Worm (Caenorhabditis elegans) whole organism, dauer: ENCODE data around the gene ZK381.2.

Experiments used
- unc-62 ChIP-seq: sonication (generic microtip); optimal IDR thresholded peaks from 2 replicates; lab custom pipeline; 2017; ENCODE audit warnings: missing biosample characterization, missing genetic modification reagents, missing genetic modification characterization

The ZK381.2 gene

DNA sequence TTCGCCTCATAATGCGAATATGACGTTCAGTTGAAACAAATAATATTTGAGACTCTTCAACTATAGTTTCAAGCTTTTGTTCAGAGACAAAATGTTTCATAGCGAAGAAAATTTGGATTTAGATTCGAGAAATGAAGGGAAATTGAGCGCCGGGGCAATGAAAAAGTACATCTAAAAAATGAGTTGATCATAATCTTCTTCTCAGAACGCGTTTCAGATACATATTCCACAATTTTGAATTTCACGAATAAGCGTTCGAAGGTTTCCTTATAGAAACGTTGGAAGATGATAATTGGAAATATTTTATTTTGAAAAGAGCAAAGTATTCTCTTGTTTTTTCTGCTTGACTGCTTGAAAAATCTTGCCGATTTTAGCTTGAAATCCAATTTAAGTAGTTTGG is 5.0 kb downstream of the ZK381.2 start, which contains the start of gene ZK381.8:
TSS of gene ZK381.8 (minus strand) at position 101 of the 400 bp plus-strand sequence.
- no peak for TF ChIP-seq unc-62 (GFP tag; lab: Kevin White, UChicago)

- no peak for TF ChIP-seq unc-62 (GFP tag; lab: Kevin White, UChicago)
Observed at ce11 chrIV:6971213-6971612, 5.9 kb downstream of the ZK381.2 start, which contains the start of gene ZK381.62. Gene ZK381.62 (minus strand): TSS chrIV:6971313.

ce11 chrIV:6972427-6972826 is 7.1 kb downstream of the ZK381.2 start, which contains the start of gene nhr-249:
Gene nhr-249 (minus strand): TSS chrIV:6972527.
- TF ChIP-seq unc-62 (GFP tag; lab: Kevin White, UChicago): no peak

DNA sequence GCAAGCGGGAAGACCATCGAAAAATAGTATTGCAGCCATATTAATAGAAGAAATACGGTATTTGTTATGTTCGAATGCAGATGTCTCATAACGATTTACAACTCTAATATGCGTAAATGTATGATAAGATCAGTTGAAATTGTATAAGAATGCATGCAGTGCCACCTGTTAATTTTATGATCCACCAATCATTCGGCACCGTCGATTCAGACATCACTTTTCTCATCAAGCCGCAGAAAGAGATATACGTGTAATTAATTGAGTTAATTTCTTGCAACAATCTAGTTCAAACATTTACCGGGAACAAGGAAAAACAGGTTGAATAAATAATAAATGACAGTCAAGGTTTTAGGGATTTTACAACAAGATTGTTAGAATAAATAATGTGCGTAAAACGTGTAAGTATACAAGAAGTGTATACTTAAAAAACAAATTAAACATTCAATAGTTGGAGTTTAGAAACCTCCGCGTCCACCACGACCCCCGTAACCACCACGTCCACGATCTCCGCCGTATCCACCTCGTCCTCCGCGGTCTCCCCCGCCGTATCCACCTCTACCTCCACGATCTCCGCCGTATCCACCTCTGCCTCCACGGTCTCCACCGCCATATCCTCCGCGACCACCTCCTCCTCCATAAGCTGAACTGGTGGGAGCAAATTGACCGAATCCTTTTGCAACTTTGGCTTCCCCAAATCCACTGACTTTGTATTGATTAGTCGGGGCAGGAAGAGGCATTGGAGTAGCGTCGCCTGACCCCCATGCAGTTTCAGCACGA is 9.1 kb downstream of the ZK381.2 start:
- no peak for TF ChIP-seq unc-62 (GFP tag; lab: Kevin White, UChicago)

ce11 chrIV:6977089-6977558 is 11.8 kb downstream of the ZK381.2 start, which contains the start of the genes pgl-1 and him-3:
Gene pgl-1 (minus strand): TSS chrIV:6977318.
Gene him-3 (plus strand): TSS chrIV:6977508.
- no peak for TF ChIP-seq unc-62 (GFP tag; lab: Kevin White, UChicago)

ce11 chrIV:6978625-6979024 is 13.3 kb downstream of the ZK381.2 start:
- TF ChIP-seq unc-62 (GFP tag; lab: Kevin White, UChicago): no peak

ce11 chrIV:6984449-6985380 is 19.4 kb downstream of the ZK381.2 start:
- no peak for TF ChIP-seq unc-62 (GFP tag; lab: Kevin White, UChicago)

DNA sequence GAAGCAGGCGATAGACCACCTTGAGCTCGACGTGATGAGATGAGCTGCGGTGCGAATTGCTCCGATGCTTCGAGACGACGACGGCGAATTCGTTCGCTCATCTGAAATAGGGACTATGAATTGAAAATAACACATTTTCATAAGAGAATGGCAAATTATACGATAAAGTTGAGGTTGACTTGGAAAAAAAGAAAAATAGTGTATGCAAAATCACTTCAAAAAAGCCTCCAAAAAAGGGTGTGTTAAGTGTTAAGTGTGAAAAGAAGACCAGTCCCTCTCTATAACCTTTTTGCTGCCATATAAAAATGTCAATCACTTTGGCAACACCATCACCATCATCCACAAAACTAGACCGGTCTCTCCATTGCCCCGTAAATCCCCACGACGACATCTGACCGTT is 21.5 kb downstream of the ZK381.2 start, which contains the start of gene prkl-1:
TSS of gene prkl-1 (minus strand) at position 101 of the 400 bp plus-strand sequence.
- no peak for TF ChIP-seq unc-62 (GFP tag; lab: Kevin White, UChicago)

ce11 chrIV:6991070-6991469 is 25.8 kb downstream of the ZK381.2 start:
- no peak for TF ChIP-seq unc-62 (GFP tag; lab: Kevin White, UChicago)

DNA sequence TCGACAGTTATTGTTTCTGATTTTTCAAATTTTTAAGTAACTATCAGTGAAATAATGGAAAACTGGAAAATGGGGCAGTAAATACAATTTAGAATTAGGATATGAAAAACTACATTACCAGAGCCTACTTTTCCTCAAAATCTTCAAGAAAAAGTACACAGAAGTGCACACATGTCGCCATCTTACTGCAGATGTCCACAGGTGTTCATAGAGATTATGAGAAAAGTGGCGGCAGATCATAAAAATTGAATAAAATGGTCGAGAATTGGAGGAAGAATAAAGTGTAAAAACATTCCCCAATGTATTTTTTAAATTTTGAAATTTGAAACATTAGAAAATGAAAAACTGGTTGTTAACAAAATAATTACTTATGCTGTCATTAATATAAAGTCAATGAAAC is 32.6 kb downstream of the ZK381.2 start:
- TF ChIP-seq unc-62 (GFP tag; lab: Kevin White, UChicago): no peak

DNA sequence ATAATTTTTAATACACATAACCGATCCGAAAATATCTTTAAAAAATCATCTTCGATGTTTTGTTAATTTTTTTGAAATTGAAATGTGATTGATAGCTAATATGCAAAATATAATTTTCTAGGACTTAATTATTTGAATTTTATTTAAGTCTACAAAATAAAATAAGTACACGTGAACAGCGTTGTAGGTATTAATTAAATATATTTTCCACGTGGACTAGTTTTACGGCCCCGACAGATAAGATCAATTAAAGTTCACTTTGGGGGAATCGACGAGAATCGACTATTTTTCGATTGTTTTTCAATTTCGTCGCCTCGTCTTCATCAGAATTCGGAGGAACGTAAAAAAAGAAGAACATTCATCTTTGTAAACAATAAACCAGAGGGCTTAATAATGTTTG is 33.9 kb downstream of the ZK381.2 start, which contains the start of gene C25A8.5:
TSS of gene C25A8.5 (plus strand) at position 301 of the 400 bp plus-strand sequence.
- TF ChIP-seq unc-62 (GFP tag; lab: Kevin White, UChicago): no peak

DNA sequence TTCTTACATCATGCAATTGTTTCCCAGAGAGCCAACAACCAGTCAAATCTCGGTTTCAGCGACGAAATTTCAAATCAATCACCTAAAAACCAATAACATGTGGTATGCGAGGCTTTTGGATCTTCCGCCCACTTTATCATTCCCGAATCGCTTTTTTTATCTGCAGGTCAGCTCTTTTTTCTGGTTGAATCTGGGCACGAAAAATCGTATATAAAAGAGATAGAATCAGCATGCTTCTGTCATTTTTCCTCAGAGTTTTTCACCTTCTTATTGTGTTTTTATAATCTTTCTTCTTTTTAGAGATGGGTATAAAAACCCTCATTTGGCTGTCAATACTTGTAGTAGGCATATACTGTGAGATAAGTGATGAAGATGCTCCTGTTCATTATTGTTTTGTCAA is 38.0 kb downstream of the ZK381.2 start, which contains the start of gene cht-3:
TSS of gene cht-3 (plus strand) at position 301 of the 400 bp plus-strand sequence.
- no peak for TF ChIP-seq unc-62 (GFP tag; lab: Kevin White, UChicago)

ce11 chrIV:7009531-7009930 is 44.2 kb downstream of the ZK381.2 start, which contains the start of gene C25A8.2:
Gene C25A8.2 (plus strand): TSS chrIV:7009831.
- no peak for TF ChIP-seq unc-62 (GFP tag; lab: Kevin White, UChicago)

- TF ChIP-seq unc-62 (GFP tag; lab: Kevin White, UChicago): no peak
Observed at ce11 chrIV:7010195-7010594, 44.9 kb downstream of the ZK381.2 start.

DNA sequence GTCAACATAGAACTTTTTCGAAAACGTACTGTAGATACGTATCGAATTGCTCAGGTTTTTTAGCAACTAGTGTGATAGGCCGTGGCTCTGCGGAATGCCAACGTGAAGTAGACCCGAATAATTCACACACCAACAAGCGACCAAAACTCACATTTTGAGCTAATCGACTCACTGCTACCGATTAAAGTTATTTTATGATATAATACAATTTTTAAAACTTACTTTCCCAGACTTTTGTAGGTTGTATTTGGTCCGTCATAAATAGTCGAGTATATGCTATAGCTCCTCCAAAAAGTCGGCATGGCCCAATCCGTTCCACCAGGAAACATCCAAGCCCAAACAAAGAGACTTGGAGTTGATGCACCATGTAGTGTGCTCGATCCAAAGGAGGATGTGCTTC is 45.5 kb downstream of the ZK381.2 start, which contains the start of gene C25A8.1:
TSS of gene C25A8.1 (plus strand) at position 301 of the 400 bp plus-strand sequence.
- no peak for TF ChIP-seq unc-62 (GFP tag; lab: Kevin White, UChicago)
